Fruit fly (Drosophila melanogaster) whole organism, prepupa: ENCODE data around the gene nerfin-1.

ENCODE experiments used
- CG3032 ChIP-seq: fragments of 200-800 bp; optimal IDR thresholded peaks from 2 replicates; lab custom pipeline; 2019; ENCODE audit warnings: missing biosample characterization, mild to moderate bottlenecking, missing genetic modification characterization, moderate library complexity
- CG8632 ChIP-seq: fragments of 200-800 bp; sonication (Bioruptor generic); optimal IDR thresholded peaks from 3 replicates; lab custom pipeline; 2016; ENCODE audit warnings: missing biosample characterization, missing genetic modification characterization
- Met ChIP-seq: fragments of 200-800 bp; sonication (Bioruptor generic); optimal IDR thresholded peaks from 3 replicates; lab custom pipeline; 2016; ENCODE audit warnings: missing biosample characterization, missing genetic modification characterization
- cyc ChIP-seq: fragments of 200-800 bp; sonication (Bioruptor generic); optimal IDR thresholded peaks from 3 replicates; lab custom pipeline; 2016; ENCODE audit warnings: missing biosample characterization, missing genetic modification characterization
- ss ChIP-seq, 2 experiments: fragments of 200-800 bp; sonication (Bioruptor generic); optimal IDR thresholded peaks; 2 replicates in 1 of 2; 3 replicates in 1 of 2; lab custom pipeline; 2017 to 2018; ENCODE audit warnings: mild to moderate bottlenecking in 2 of 2, missing biosample characterization in 2 of 2, missing genetic modification characterization in 2 of 2, moderate library complexity in 1 of 2

dm6 chr3L:887423-888097 lies 21.4 kb upstream of the nerfin-1 start:
- TF ChIP-seq CG8632 (GFP tag; lab: Kevin White, UChicago) (no peak), ss (GFP tag; optimal IDR thresholded peaks at IDR 0.05; lab: Kevin White, UChicago) (no peak), cyc (no peak), CG3032 (tag; lab: Kevin White, UChicago) (no peak), Met (GFP tag; lab: Kevin White, UChicago) (no peak)
